Worm (Caenorhabditis elegans) whole organism, L4 larva: ENCODE measurements around the gene ZK721.4.

ENCODE experiments used
- ceh-62 ChIP-seq: sonication (generic microtip); optimal IDR thresholded peaks from 2 replicates; lab custom pipeline; 2017; ENCODE audit warnings: missing biosample characterization, missing genetic modification characterization
- dpl-1 ChIP-seq: fragments of 150-350 bp; optimal IDR thresholded peaks from 2 replicates; lab custom pipeline; 2014; ENCODE audit warnings: missing biosample characterization, missing genetic modification reagents, missing genetic modification characterization
- mdl-1 ChIP-seq, 2 experiments: fragments of 150-350 bp in 1 of 2; sonication (generic microtip) in 1 of 2; optimal IDR thresholded peaks; 2 replicates each; lab custom pipeline; 2014 to 2017; ENCODE audit warnings: missing biosample characterization in 2 of 2, missing genetic modification characterization in 2 of 2
- nhr-77 ChIP-seq: fragments of 150-350 bp; optimal IDR thresholded peaks from 2 replicates; lab custom pipeline; 2014; ENCODE audit warnings: missing biosample characterization, missing genetic modification characterization
- unc-62 ChIP-seq, 3 experiments: fragments of 150-350 bp in 1 of 3; sonication (generic microtip); optimal IDR thresholded peaks in 2 of 3; peaks in 1 of 3; 1 replicate in 1 of 3; 2 replicates in 2 of 3; lab custom pipeline; 2014 to 2017; ENCODE audit warnings: missing biosample characterization in 3 of 3, missing genetic modification characterization in 3 of 3, missing genetic modification reagents in 3 of 3, missing genotype in 1 of 3
- vab-7 ChIP-seq: fragments of 200-800 bp; sonication (Bioruptor generic); IDR thresholded peaks from 2 replicates; pipeline ENCODE4 v1.3.6; 2022; ENCODE audit warnings: missing genetic modification reagents, missing genetic modification characterization, missing compliant biosample characterization

DNA sequence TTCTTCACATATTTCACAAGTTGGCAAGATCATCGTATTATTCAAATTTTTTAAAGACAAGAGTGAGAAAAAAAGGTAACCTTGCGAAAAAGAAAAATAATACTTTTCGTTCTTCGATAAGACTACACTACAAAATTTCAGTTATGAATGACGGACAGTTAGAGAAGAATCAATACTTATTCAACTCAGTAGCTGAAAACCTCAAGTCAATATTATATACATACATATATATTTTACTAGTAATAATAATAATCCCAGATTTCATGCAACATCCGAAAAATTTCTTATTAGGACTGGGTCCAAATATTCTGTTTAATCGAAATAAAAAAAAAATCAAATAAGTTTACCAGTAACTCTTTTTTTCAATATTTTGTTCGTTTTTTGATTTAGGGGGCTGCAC, 52.5 kb downstream of the ZK721.4 start, which contains the start of gene C28G1.6:
- TF ChIP-seq dpl-1, result no peak
- TF ChIP-seq nhr-77 (tag; lab: Kevin White, UChicago), result no peak
- TF ChIP-seq ceh-62, result no peak
- TF ChIP-seq vab-7 (GFP tag; lab: Robert Waterston, UW), result no peak
- no peak for TF ChIP-seq unc-62 (GFP tag; optimal IDR thresholded peaks at IDR 0.05 in 1 of 2; lab: Kevin White, UChicago)
- no peak for TF ChIP-seq unc-62 (tag; optimal IDR thresholded peaks at IDR 0.05; lab: Kevin White, UChicago)
- no peak for TF ChIP-seq mdl-1 (tag; optimal IDR thresholded peaks at IDR 0.05; lab: Kevin White, UChicago)
